Fruit fly (Drosophila melanogaster) whole organism, wandering third instar larva: ENCODE measurements around the gene CG32112.
A peak's percentile ranks its signal among the peaks of the same experiment; 100 is the strongest.

Experiments
- Abd-B ChIP-seq: fragments of >200 bp; optimal IDR thresholded peaks from 2 replicates; lab custom pipeline; 2017; ENCODE audit warnings: missing biosample characterization, missing genetic modification characterization
- CG32264 ChIP-seq: fragments of 200-800 bp; sonication (Bioruptor generic); optimal IDR thresholded peaks from 2 replicates; lab custom pipeline; 2016; ENCODE audit warnings: missing biosample characterization, missing genetic modification characterization
- CG9705 ChIP-seq: fragments of 200-800 bp; sonication (Bioruptor generic); optimal IDR thresholded peaks from 2 replicates; lab custom pipeline; 2018; ENCODE audit warnings: missing biosample characterization, mild to moderate bottlenecking, missing genetic modification characterization
- CrebA ChIP-seq: fragments of 200-800 bp; sonication (Bioruptor generic); optimal IDR thresholded peaks from 2 replicates; lab custom pipeline; 2016; ENCODE audit warnings: missing biosample characterization, mild to moderate bottlenecking, missing genetic modification characterization, borderline replicate concordance
- Dfd ChIP-seq: fragments of >200 bp; optimal IDR thresholded peaks from 2 replicates; lab custom pipeline; 2017; ENCODE audit warnings: missing biosample characterization, missing genetic modification characterization
- Dif ChIP-seq: fragments of 200-275, 200-300 bp; sonication (Bioruptor generic); optimal IDR thresholded peaks from 2 replicates; lab custom pipeline; 2018; ENCODE audit warnings: missing biosample characterization, missing genetic modification characterization; ENCODE audit not compliant: partially characterized antibody
- GATAd ChIP-seq: sonication (Bioruptor generic); optimal IDR thresholded peaks from 2 replicates; lab custom pipeline; 2016; ENCODE audit warnings: missing biosample characterization, missing genetic modification characterization
- HLH106 ChIP-seq: fragments of 200-800 bp; optimal IDR thresholded peaks from 3 replicates; lab custom pipeline; 2019; ENCODE audit warnings: missing biosample characterization, mild to moderate bottlenecking, missing genetic modification characterization, moderate library complexity
- Hnf4 ChIP-seq: fragments of 200-800 bp; sonication (Bioruptor generic); optimal IDR thresholded peaks from 2 replicates; lab custom pipeline; 2016; ENCODE audit warnings: missing biosample characterization, mild to moderate bottlenecking, missing genetic modification characterization
- Hr83 ChIP-seq: fragments of 200-300 bp; sonication (Bioruptor generic); optimal IDR thresholded peaks from 2 replicates; lab custom pipeline; 2016; ENCODE audit warnings: missing biosample characterization, mild to moderate bottlenecking, missing genetic modification characterization, moderate library complexity; ENCODE audit not compliant: poor library complexity, severe bottlenecking
- Jra ChIP-seq: sonication (Bioruptor generic); optimal IDR thresholded peaks from 2 replicates; lab custom pipeline; 2016; ENCODE audit warnings: missing biosample characterization, missing genetic modification characterization
- Mio ChIP-seq: sonication (Bioruptor generic); optimal IDR thresholded peaks from 2 replicates; lab custom pipeline; 2016; ENCODE audit warnings: missing biosample characterization, missing genetic modification characterization
- Myc ChIP-seq: fragments of >200 bp; optimal IDR thresholded peaks from 2 replicates; lab custom pipeline; 2017
- N ChIP-seq: fragments of >200 bp; optimal IDR thresholded peaks from 2 replicates; lab custom pipeline; 2018; ENCODE audit warnings: missing biosample characterization, missing external identifiers, missing genetic modification characterization
- OdsH ChIP-seq: fragments of 200-800 bp; sonication (Bioruptor generic); optimal IDR thresholded peaks from 2 replicates; lab custom pipeline; 2016; ENCODE audit warnings: missing biosample characterization, mild to moderate bottlenecking, missing genetic modification characterization
- Rel ChIP-seq, 2 experiments: fragments of 200-800 bp; sonication (Bioruptor generic) in 1 of 2; optimal IDR thresholded peaks; 2 replicates in 1 of 2; 3 replicates in 1 of 2; lab custom pipeline; 2016 to 2019; ENCODE audit warnings: mild to moderate bottlenecking in 2 of 2, missing biosample characterization in 2 of 2, missing genetic modification characterization in 2 of 2, moderate library complexity in 1 of 2
- Sp1 ChIP-seq: fragments of 200-800 bp; sonication (Bioruptor generic); optimal IDR thresholded peaks from 3 replicates; lab custom pipeline; 2019; ENCODE audit warnings: missing biosample characterization, mild to moderate bottlenecking, missing genetic modification characterization, moderate library complexity
- Vsx2 ChIP-seq: fragments of 200-300, 225-300 bp; sonication (Bioruptor generic); optimal IDR thresholded peaks from 2 replicates; lab custom pipeline; 2018; ENCODE audit warnings: missing biosample characterization, missing genetic modification characterization; ENCODE audit not compliant: partially characterized antibody
- br ChIP-seq: fragments of 200-800 bp; sonication (Bioruptor generic); optimal IDR thresholded peaks from 2 replicates; lab custom pipeline; 2016; ENCODE audit warnings: missing biosample characterization, missing genetic modification characterization
- brk ChIP-seq: fragments of 200-800 bp; sonication (Bioruptor generic); optimal IDR thresholded peaks from 2 replicates; lab custom pipeline; 2016; ENCODE audit warnings: missing biosample characterization, mild to moderate bottlenecking, missing genetic modification characterization
- dl ChIP-seq, 2 experiments: fragments of 175-275, 200-275 bp in 1 of 2; fragments of 200-275 bp in 1 of 2; sonication (Bioruptor generic); optimal IDR thresholded peaks; lab custom pipeline; 2018; ENCODE audit warnings: mild to moderate bottlenecking in 2 of 2, missing biosample characterization in 2 of 2, missing genetic modification characterization in 2 of 2, moderate library complexity in 2 of 2; ENCODE audit not compliant: partially characterized antibody in 2 of 2, insufficient read depth in 1 of 2
- dmrt93B ChIP-seq: fragments of 200-800 bp; sonication (Bioruptor generic); optimal IDR thresholded peaks from 2 replicates; lab custom pipeline; 2018; ENCODE audit warnings: missing biosample characterization, mild to moderate bottlenecking, missing genetic modification characterization
- dsf ChIP-seq: sonication (Bioruptor generic); optimal IDR thresholded peaks from 2 replicates; lab custom pipeline; 2016; ENCODE audit warnings: missing biosample characterization, missing genetic modification characterization, borderline replicate concordance
- ey ChIP-seq: fragments of 200-800 bp; sonication (Bioruptor generic); optimal IDR thresholded peaks from 2 replicates; lab custom pipeline; 2016; ENCODE audit warnings: missing biosample characterization, missing genetic modification characterization
- foxo ChIP-seq, 2 experiments: fragments of 200-800 bp; sonication (Bioruptor generic); optimal IDR thresholded peaks; 2 replicates in 1 of 2; 3 replicates in 1 of 2; lab custom pipeline; 2016 to 2017; ENCODE audit warnings: missing biosample characterization in 2 of 2, missing genetic modification characterization in 2 of 2
- fru ChIP-seq: fragments of 200-800 bp; sonication (Bioruptor generic); optimal IDR thresholded peaks from 3 replicates; lab custom pipeline; 2016; ENCODE audit warnings: missing biosample characterization, mild to moderate bottlenecking, missing genetic modification characterization
- h ChIP-seq: fragments of 200-800 bp; sonication (Bioruptor generic); optimal IDR thresholded peaks from 3 replicates; lab custom pipeline; 2016; ENCODE audit warnings: missing biosample characterization, mild to moderate bottlenecking, missing genetic modification characterization
- lola ChIP-seq: fragments of >200 bp; optimal IDR thresholded peaks from 2 replicates; lab custom pipeline; 2017; ENCODE audit warnings: missing biosample characterization, missing genetic modification characterization
- pan ChIP-seq: fragments of >200 bp; optimal IDR thresholded peaks from 2 replicates; lab custom pipeline; 2017
- psq ChIP-seq: fragments of 200-800 bp; sonication (Bioruptor generic); optimal IDR thresholded peaks from 3 replicates; lab custom pipeline; 2017; ENCODE audit warnings: missing biosample characterization, mild to moderate bottlenecking, missing genetic modification characterization, moderate library complexity
- rgr ChIP-seq: fragments of 200-800 bp; sonication (Bioruptor generic); optimal IDR thresholded peaks from 3 replicates; lab custom pipeline; 2016; ENCODE audit warnings: missing biosample characterization, mild to moderate bottlenecking, missing genetic modification characterization
- sage ChIP-seq: fragments of 200-800 bp; sonication (Bioruptor generic); optimal IDR thresholded peaks from 2 replicates; lab custom pipeline; 2016; ENCODE audit warnings: missing biosample characterization, mild to moderate bottlenecking, missing genetic modification characterization
- sv ChIP-seq: fragments of 200-800 bp; sonication (Bioruptor generic); optimal IDR thresholded peaks from 3 replicates; lab custom pipeline; 2016; ENCODE audit warnings: missing biosample characterization, missing genetic modification characterization
- tai ChIP-seq: sonication (Bioruptor generic); optimal IDR thresholded peaks from 2 replicates; lab custom pipeline; 2016; ENCODE audit warnings: missing biosample characterization, missing genetic modification characterization
- usp ChIP-seq: fragments of >200 bp; optimal IDR thresholded peaks from 2 replicates; lab custom pipeline; 2017; ENCODE audit warnings: missing biosample characterization, missing genetic modification characterization
- woc ChIP-seq: sonication (Bioruptor generic); optimal IDR thresholded peaks from 2 replicates; lab custom pipeline; 2016; ENCODE audit warnings: missing biosample characterization, mild to moderate bottlenecking, missing genetic modification characterization

CG32112 gene

DNA sequence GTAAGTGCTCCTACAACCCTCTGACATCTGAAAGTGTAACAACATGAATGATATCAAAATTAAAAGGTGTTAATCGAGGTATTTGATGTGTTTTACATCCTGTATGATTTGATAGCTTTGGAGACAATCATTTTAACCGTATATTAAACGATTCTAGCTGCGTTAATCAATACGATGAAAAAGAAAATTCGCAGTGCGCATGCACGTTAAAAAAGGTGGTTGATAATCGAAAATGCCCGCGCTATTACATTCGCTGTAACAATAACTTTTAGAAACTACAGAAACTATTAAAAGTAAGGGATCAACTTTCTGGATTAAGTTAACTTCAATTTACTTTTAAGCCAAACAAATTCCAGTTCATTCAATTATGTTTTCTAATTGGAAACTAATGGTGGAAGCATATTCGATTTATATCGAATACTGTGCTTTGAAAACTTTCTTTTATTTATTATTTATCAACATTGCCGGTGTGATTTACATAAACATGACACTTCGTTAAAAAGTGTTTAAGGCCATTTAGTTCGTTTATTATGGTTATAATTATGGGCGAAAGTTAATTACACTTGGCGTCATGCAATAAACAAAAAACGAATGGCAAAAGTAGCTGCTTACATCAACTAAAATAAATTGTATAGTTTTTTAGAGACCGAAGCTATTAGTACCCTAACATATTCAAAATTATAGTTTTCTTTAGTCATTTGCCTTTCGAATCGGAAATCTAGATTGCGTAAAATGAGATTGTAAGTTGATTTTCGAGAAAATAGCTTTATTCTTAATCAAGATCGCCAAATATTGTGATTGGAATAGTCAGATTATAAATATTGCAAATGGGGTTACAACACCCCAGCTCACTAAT lies 7.4 kb downstream of the CG32112 start:
- no peak for TF ChIP-seq CG9705 (GFP tag; lab: Kevin White, UChicago)
- no peak for TF ChIP-seq HLH106 (tag; lab: Kevin White, UChicago)
- no peak for TF ChIP-seq dmrt93B (GFP tag; lab: Kevin White, UChicago)
- no peak for TF ChIP-seq usp (GFP tag; lab: Kevin White, UChicago)
- TF ChIP-seq brk (GFP tag; lab: Kevin White, UChicago), result no peak
- TF ChIP-seq dsf (GFP tag; lab: Kevin White, UChicago), result no peak
- no peak for TF ChIP-seq Hnf4 (GFP tag; lab: Kevin White, UChicago)
- no peak for TF ChIP-seq pan
- no peak for TF ChIP-seq foxo (GFP tag; optimal IDR thresholded peaks at IDR 0.05; lab: Kevin White, UChicago)
- TF ChIP-seq lola (GFP tag; lab: Kevin White, UChicago), result no peak
- no peak for TF ChIP-seq br (GFP tag; lab: Kevin White, UChicago)
- no peak for TF ChIP-seq h (GFP tag; lab: Kevin White, UChicago)
- TF ChIP-seq ey (GFP tag; lab: Kevin White, UChicago), result no peak
- TF ChIP-seq Mio (GFP tag; lab: Kevin White, UChicago), result no peak
- TF ChIP-seq OdsH (GFP tag; lab: Kevin White, UChicago), result no peak
- TF ChIP-seq Dif (GFP tag; lab: Kevin White, UChicago), result no peak
- no peak for TF ChIP-seq GATAd (GFP tag; lab: Kevin White, UChicago)
- TF ChIP-seq Abd-B (GFP tag; lab: Kevin White, UChicago), result no peak
- TF ChIP-seq Dfd (GFP tag; lab: Kevin White, UChicago), result no peak
- TF ChIP-seq Myc (lab: Kevin White, UChicago), result no peak

DNA sequence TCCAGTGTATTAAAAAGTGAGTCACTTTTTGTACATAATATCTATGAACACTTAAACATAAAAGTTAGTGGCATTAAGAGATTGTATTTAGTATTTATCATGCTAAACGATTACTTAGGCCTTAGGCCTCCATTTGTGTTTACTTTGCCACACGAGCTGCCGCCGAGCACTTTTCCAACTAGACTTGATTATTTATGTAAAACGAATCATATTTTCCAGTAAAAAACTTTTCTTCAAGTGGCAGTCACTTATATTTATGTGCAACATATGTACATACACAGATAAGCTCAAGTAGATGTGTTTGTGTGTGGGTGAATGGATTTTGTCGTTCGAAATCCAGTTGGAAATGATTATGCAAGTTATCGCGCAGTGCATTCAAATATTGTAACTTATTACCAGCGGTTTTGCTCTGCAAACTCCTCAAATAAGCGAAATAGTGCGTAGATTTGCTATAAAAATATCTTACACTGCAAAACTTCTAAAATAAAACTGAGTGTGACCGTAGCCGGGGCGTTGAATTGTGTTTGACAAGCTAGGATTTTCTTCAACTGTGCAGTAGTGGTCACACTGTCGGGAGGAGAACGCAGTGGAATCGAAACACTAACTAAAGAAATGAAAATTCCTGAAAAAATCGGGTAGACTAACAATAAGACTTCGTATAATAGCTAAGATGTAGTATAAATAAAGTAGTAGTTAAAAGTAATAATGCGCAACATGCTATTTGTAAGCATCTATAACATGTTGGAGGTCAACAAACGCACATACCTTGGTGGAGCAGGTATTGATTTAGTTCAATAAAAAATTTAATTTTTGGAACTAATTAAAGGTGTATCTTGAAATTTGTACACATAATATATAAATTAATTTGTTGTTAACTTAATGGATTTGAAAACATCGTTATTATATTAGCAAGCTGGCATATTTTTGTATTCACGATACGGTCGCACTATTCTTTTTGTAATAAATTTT lies 8.3 kb downstream of the CG32112 start, which contains the start of the genes Klc and CG10984:
Gene Klc (minus strand): TSS at position 490 of the 969 bp plus-strand sequence.
Gene CG10984 (plus strand): TSS at position 553 of the 969 bp plus-strand sequence.
- TF ChIP-seq brk (GFP tag; lab: Kevin White, UChicago) (peak; percentile 12), psq (GFP tag; lab: Kevin White, UChicago) (peak; percentile 55), Hnf4 (GFP tag; lab: Kevin White, UChicago) (peak; percentile 61), rgr (GFP tag; lab: Kevin White, UChicago) (peak; percentile 79), N (GFP tag; lab: Kevin White, UChicago) (no peak), OdsH (GFP tag; lab: Kevin White, UChicago) (peak; percentile 69), Dif (GFP tag; lab: Kevin White, UChicago) (no peak), ey (GFP tag; lab: Kevin White, UChicago) (peak; percentile 82), tai (peak; percentile 5), woc (GFP tag; lab: Kevin White, UChicago) (peak; percentile 42), sv (GFP tag; lab: Kevin White, UChicago) (peak; percentile 17), sage (GFP tag; lab: Kevin White, UChicago) (peak; percentile 55), Jra (GFP tag; lab: Kevin White, UChicago) (peak; percentile 40), CG32264 (GFP tag; lab: Kevin White, UChicago) (peak; percentile 17), Vsx2 (GFP tag; lab: Kevin White, UChicago) (no peak), dl (GFP tag; optimal IDR thresholded peaks at IDR 0.05; lab: Kevin White, UChicago; ENCODE audit: insufficient read depth in 1 of 2, partially characterized antibody in 2 of 2) (no peak)
- TF ChIP-seq, all 38 proteins: peak for 12

DNA sequence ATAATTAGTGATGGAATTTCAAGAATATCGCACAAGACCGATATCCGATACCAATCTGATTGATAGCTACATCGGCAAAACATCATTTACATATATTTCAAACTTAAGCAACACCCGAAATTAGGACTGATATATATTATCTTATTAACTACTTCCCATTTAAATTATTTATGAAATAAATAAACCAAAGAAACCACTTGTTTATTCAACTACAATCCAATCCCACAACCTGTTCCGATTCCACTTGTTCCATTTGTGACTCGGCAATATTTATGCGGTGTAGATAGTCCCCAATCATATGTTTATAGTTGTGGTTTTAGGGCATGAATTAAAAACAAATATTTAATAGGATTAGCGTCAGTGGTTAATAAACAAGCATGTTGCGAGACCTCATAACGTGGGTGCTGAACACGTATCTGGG lies 13.3 kb downstream of the CG32112 start, which contains the start of the genes CG10973 and Vps13D:
Gene CG10973 (minus strand): TSS at position 6 of the 421 bp plus-strand sequence.
Gene Vps13D (plus strand): TSS at position 281 of the 421 bp plus-strand sequence.
- TF ChIP-seq Abd-B (GFP tag; lab: Kevin White, UChicago) (no peak), CG9705 (GFP tag; lab: Kevin White, UChicago) (no peak), CrebA (GFP tag; lab: Kevin White, UChicago) (no peak), GATAd (GFP tag; lab: Kevin White, UChicago) (no peak), lola (GFP tag; lab: Kevin White, UChicago) (no peak), dmrt93B (GFP tag; lab: Kevin White, UChicago) (no peak), rgr (GFP tag; lab: Kevin White, UChicago) (no peak), tai (peak; percentile 41), Jra (GFP tag; lab: Kevin White, UChicago) (peak; percentile 16), Rel (GFP tag; optimal IDR thresholded peaks at IDR 0.05; lab: Kevin White, UChicago) (no peak), Rel (tag; optimal IDR thresholded peaks at IDR 0.05; lab: Kevin White, UChicago) (no peak), Myc (lab: Kevin White, UChicago) (no peak), fru (GFP tag; lab: Kevin White, UChicago) (no peak), N (GFP tag; lab: Kevin White, UChicago) (no peak), h (GFP tag; lab: Kevin White, UChicago) (no peak), br (GFP tag; lab: Kevin White, UChicago) (no peak), brk (GFP tag; lab: Kevin White, UChicago) (peak; percentile 79), HLH106 (tag; lab: Kevin White, UChicago) (no peak), Hnf4 (GFP tag; lab: Kevin White, UChicago) (peak; percentile 35), dl (GFP tag; optimal IDR thresholded peaks at IDR 0.05; lab: Kevin White, UChicago; ENCODE audit: insufficient read depth in 1 of 2, partially characterized antibody in 2 of 2) (peak; percentile 75 to 90), ey (GFP tag; lab: Kevin White, UChicago) (no peak), foxo (GFP tag; optimal IDR thresholded peaks at IDR 0.05; lab: Kevin White, UChicago) (no peak), Mio (GFP tag; lab: Kevin White, UChicago) (no peak), Sp1 (no peak), woc (GFP tag; lab: Kevin White, UChicago) (no peak), OdsH (GFP tag; lab: Kevin White, UChicago) (no peak), Dfd (GFP tag; lab: Kevin White, UChicago) (no peak), usp (GFP tag; lab: Kevin White, UChicago) (no peak), Hr83 (GFP tag; lab: Kevin White, UChicago) (no peak)
